Fruit fly (Drosophila melanogaster) whole organism, prepupa: ENCODE data around the gene obst-E.
A peak's percentile ranks its signal among the peaks of the same experiment; 100 is the strongest.

Experiments used
- CG15336 ChIP-seq: fragments of 200-800 bp; sonication (Bioruptor generic); IDR thresholded peaks from 2 replicates; pipeline ENCODE4 v1.3.6; 2022; ENCODE audit warnings: missing biosample characterization, missing genetic modification characterization
- CG6808 ChIP-seq: fragments of 200-800 bp; sonication (Bioruptor generic); optimal IDR thresholded peaks from 3 replicates; lab custom pipeline; 2017; ENCODE audit warnings: missing biosample characterization, missing genetic modification characterization, mild to moderate bottlenecking, moderate library complexity, missing genetic modification reagents
- CG7368 ChIP-seq: fragments of 200-800 bp; sonication (Bioruptor generic); optimal IDR thresholded peaks from 3 replicates; lab custom pipeline; 2016; ENCODE audit warnings: missing biosample characterization, missing genetic modification characterization
- OdsH ChIP-seq: fragments of 200-800 bp; sonication (Bioruptor generic); optimal IDR thresholded peaks from 3 replicates; lab custom pipeline; 2016; ENCODE audit warnings: missing biosample characterization, missing genetic modification characterization
- Sox14 ChIP-seq: fragments of 200-800 bp; sonication (Bioruptor generic); optimal IDR thresholded peaks from 3 replicates; lab custom pipeline; 2016; ENCODE audit warnings: missing biosample characterization, missing genetic modification characterization
- fd85E ChIP-seq: fragments of 200-800 bp; sonication (Bioruptor generic); optimal IDR thresholded peaks from 3 replicates; lab custom pipeline; 2016; ENCODE audit warnings: missing biosample characterization, missing genetic modification characterization
- pdm3 ChIP-seq: fragments of 200-800 bp; sonication (Bioruptor generic); optimal IDR thresholded peaks from 3 replicates; lab custom pipeline; 2016; ENCODE audit warnings: missing biosample characterization, missing genetic modification characterization
- topi ChIP-seq: fragments of 200-800 bp; sonication (Bioruptor generic); optimal IDR thresholded peaks from 3 replicates; lab custom pipeline; 2016; ENCODE audit warnings: missing biosample characterization, missing genetic modification characterization

dm6 chr2L:5730432-5730831 lies 35.5 kb downstream of the obst-E start:
- TF ChIP-seq fd85E (GFP tag; lab: Kevin White, UChicago) (no peak), topi (GFP tag; lab: Kevin White, UChicago) (no peak), CG15336 (no peak), CG7368 (GFP tag; lab: Kevin White, UChicago) (no peak), Sox14 (GFP tag; lab: Kevin White, UChicago) (no peak), OdsH (GFP tag; lab: Kevin White, UChicago) (peak; percentile 36), pdm3 (GFP tag; lab: Kevin White, UChicago) (peak; percentile 7), CG6808 (no peak)
